Fruit fly (Drosophila melanogaster) whole organism, embryonic: ENCODE results near the gene Sap30.
A peak's percentile ranks its signal among the peaks of the same experiment; 100 is the strongest.

ENCODE experiments used
- Asciz ChIP-seq: fragments of 200-800 bp; sonication (Bioruptor generic); optimal IDR thresholded peaks from 2 replicates; lab custom pipeline; 2017; ENCODE audit warnings: missing biosample characterization, mild to moderate bottlenecking, missing genetic modification characterization, missing genetic modification reagents
- CG10267 ChIP-seq: fragments of 200-800 bp; sonication (Bioruptor generic); optimal IDR thresholded peaks from 2 replicates; lab custom pipeline; 2018; ENCODE audit warnings: missing biosample characterization, mild to moderate bottlenecking, missing genetic modification characterization, moderate library complexity
- CG10462 ChIP-seq: fragments of 200-800 bp; sonication (Bioruptor generic); optimal IDR thresholded peaks from 2 replicates; lab custom pipeline; 2016; ENCODE audit warnings: missing biosample characterization, missing genetic modification characterization
- CG11560 ChIP-seq: fragments of 200-800 bp; sonication (Bioruptor generic); IDR thresholded peaks from 3 replicates; pipeline ENCODE4 v1.3.6; 2022; ENCODE audit warnings: missing biosample characterization, missing genetic modification characterization
- CG11723 ChIP-seq: fragments of 200-800 bp; sonication (Bioruptor generic); optimal IDR thresholded peaks from 2 replicates; lab custom pipeline; 2017; ENCODE audit warnings: missing biosample characterization, mild to moderate bottlenecking, missing genetic modification characterization
- CG13624 ChIP-seq: fragments of 200-800 bp; sonication (Bioruptor generic); optimal IDR thresholded peaks from 2 replicates; lab custom pipeline; 2016; ENCODE audit warnings: missing biosample characterization, missing genetic modification characterization
- CG14441 ChIP-seq: fragments of 200-800 bp; sonication (Bioruptor generic); IDR thresholded peaks from 2 replicates; pipeline ENCODE4 v1.3.6; 2022; ENCODE audit warnings: missing biosample characterization, missing genetic modification characterization
- CG15011 ChIP-seq: fragments of 200-800 bp; sonication (Bioruptor generic); optimal IDR thresholded peaks from 3 replicates; lab custom pipeline; 2018; ENCODE audit warnings: missing biosample characterization, mild to moderate bottlenecking, missing genetic modification characterization
- CG1603 ChIP-seq: fragments of 200-800 bp; sonication (Bioruptor generic); optimal IDR thresholded peaks from 2 replicates; lab custom pipeline; 2019; ENCODE audit warnings: missing biosample characterization, mild to moderate bottlenecking, missing genetic modification characterization, moderate library complexity
- CG16863 ChIP-seq: fragments of 200-800 bp; sonication (Bioruptor generic); optimal IDR thresholded peaks from 3 replicates; lab custom pipeline; 2016; ENCODE audit warnings: missing biosample characterization, missing genetic modification characterization
- CG2199 ChIP-seq: fragments of 200-800 bp; sonication (Bioruptor generic); IDR thresholded peaks from 3 replicates; pipeline ENCODE4 v1.3.6; 2022; ENCODE audit warnings: missing biosample characterization, missing genetic modification characterization
- CG34422 ChIP-seq: fragments of 200-800 bp; sonication (Bioruptor generic); IDR thresholded peaks from 3 replicates; pipeline ENCODE4 v1.3.6; 2022; ENCODE audit warnings: missing biosample characterization, missing genetic modification characterization
- CG6813 ChIP-seq: fragments of 200-800 bp; sonication (Bioruptor generic); optimal IDR thresholded peaks from 2 replicates; lab custom pipeline; 2017; ENCODE audit warnings: missing biosample characterization, missing genetic modification characterization, mild to moderate bottlenecking, moderate library complexity, missing genetic modification reagents
- CG8765 ChIP-seq: fragments of 200-800 bp; sonication (Bioruptor generic); IDR thresholded peaks from 2 replicates; pipeline ENCODE4 v1.3.6; 2022; ENCODE audit warnings: missing biosample characterization, missing genetic modification characterization
- CG9797 ChIP-seq: fragments of 200-800 bp; sonication (Bioruptor generic); optimal IDR thresholded peaks from 3 replicates; lab custom pipeline; 2018; ENCODE audit warnings: missing biosample characterization, mild to moderate bottlenecking, missing genetic modification characterization
- CkIIα-i1 ChIP-seq: fragments of 200-800 bp; sonication (Bioruptor generic); IDR thresholded peaks from 2 replicates; pipeline ENCODE4 v1.3.6; 2022; ENCODE audit warnings: missing biosample characterization, missing genetic modification characterization
- Dek ChIP-seq: fragments of 200-800 bp; sonication (Bioruptor generic); optimal IDR thresholded peaks from 3 replicates; lab custom pipeline; 2019; ENCODE audit warnings: missing biosample characterization, mild to moderate bottlenecking, missing genetic modification characterization, moderate library complexity
- Dip3 ChIP-seq: fragments of 200-800 bp; sonication (Bioruptor generic); optimal IDR thresholded peaks from 3 replicates; lab custom pipeline; 2016; ENCODE audit warnings: missing biosample characterization, missing genetic modification characterization
- Dp ChIP-seq: fragments of 200-800 bp; sonication (Bioruptor generic); optimal IDR thresholded peaks from 2 replicates; lab custom pipeline; 2018; ENCODE audit warnings: missing biosample characterization, mild to moderate bottlenecking, missing genetic modification characterization, moderate library complexity
- E2f2 ChIP-seq: fragments of 200-800 bp; sonication (Bioruptor generic); IDR thresholded peaks from 2 replicates; pipeline ENCODE4 v1.3.6; 2022; ENCODE audit warnings: missing biosample characterization, missing genetic modification characterization
- Fer3 ChIP-seq: fragments of 200-800 bp; sonication (Bioruptor generic); optimal IDR thresholded peaks from 2 replicates; lab custom pipeline; 2018; ENCODE audit warnings: missing biosample characterization, mild to moderate bottlenecking, missing genetic modification characterization, moderate library complexity
- Gug ChIP-seq: fragments of 200-800 bp; sonication (Bioruptor generic); IDR thresholded peaks from 4 replicates; pipeline ENCODE4 v1.3.6; 2022; ENCODE audit warnings: missing biosample characterization, missing genetic modification characterization
- Lpt ChIP-seq: fragments of >200 bp; optimal IDR thresholded peaks from 2 replicates; lab custom pipeline; 2018; ENCODE audit warnings: missing biosample characterization, missing genetic modification characterization
- MBD-R2 ChIP-seq: fragments of 200-800 bp; sonication (Bioruptor generic); IDR thresholded peaks from 2 replicates; pipeline ENCODE4 v1.3.6; 2022; ENCODE audit warnings: missing biosample characterization, missing genetic modification characterization
- MESR4 ChIP-seq: fragments of 200-800 bp; sonication (Bioruptor generic); optimal IDR thresholded peaks from 2 replicates; lab custom pipeline; 2018; ENCODE audit warnings: missing biosample characterization, mild to moderate bottlenecking, missing genetic modification characterization, moderate library complexity
- MTF-1 ChIP-seq: fragments of 200-800 bp; sonication (Bioruptor generic); optimal IDR thresholded peaks from 2 replicates; lab custom pipeline; 2018; ENCODE audit warnings: missing biosample characterization, mild to moderate bottlenecking, missing genetic modification characterization, borderline replicate concordance
- NfI ChIP-seq: fragments of 200-800 bp; sonication (Bioruptor generic); optimal IDR thresholded peaks from 3 replicates; lab custom pipeline; 2018; ENCODE audit warnings: missing biosample characterization, mild to moderate bottlenecking, missing genetic modification characterization, moderate library complexity
- Pdp1 ChIP-seq, 2 experiments: fragments of 200-800 bp; sonication (Bioruptor generic); optimal IDR thresholded peaks; 3 replicates each; lab custom pipeline; 2016; ENCODE audit warnings: missing biosample characterization in 2 of 2, missing genetic modification characterization in 2 of 2, mild to moderate bottlenecking in 1 of 2, moderate library complexity in 1 of 2
- Six4 ChIP-seq: fragments of 200-800 bp; sonication (Bioruptor generic); optimal IDR thresholded peaks from 2 replicates; lab custom pipeline; 2016; ENCODE audit warnings: missing biosample characterization, missing genetic modification characterization
- TFAM ChIP-seq: fragments of 200-800 bp; sonication (Bioruptor generic); optimal IDR thresholded peaks from 2 replicates; lab custom pipeline; 2017; ENCODE audit warnings: missing biosample characterization, missing genetic modification characterization, inconsistent platforms
- Xrp1 ChIP-seq: fragments of 200-800 bp; sonication (Bioruptor generic); IDR thresholded peaks from 2 replicates; pipeline ENCODE4 v1.3.6; 2022; ENCODE audit warnings: missing biosample characterization, missing genetic modification characterization
- bowl ChIP-seq: fragments of 200-800 bp; sonication (Bioruptor generic); IDR thresholded peaks from 2 replicates; pipeline ENCODE4 v1.3.6; 2022; ENCODE audit warnings: missing biosample characterization, missing genetic modification characterization
- bsh ChIP-seq, 2 experiments: fragments of 200-800 bp; sonication (Bioruptor generic); optimal IDR thresholded peaks; 2 replicates each; lab custom pipeline; 2017 to 2018; ENCODE audit warnings: mild to moderate bottlenecking in 2 of 2, missing biosample characterization in 2 of 2, missing genetic modification characterization in 2 of 2, moderate library complexity in 1 of 2
- btn ChIP-seq: fragments of 200-800 bp; sonication (Bioruptor generic); optimal IDR thresholded peaks from 2 replicates; lab custom pipeline; 2016; ENCODE audit warnings: missing biosample characterization, missing genetic modification characterization
- cad ChIP-seq: fragments of >200 bp; optimal IDR thresholded peaks from 2 replicates; lab custom pipeline; 2017; ENCODE audit warnings: missing biosample characterization, missing genetic modification characterization
- caup ChIP-seq: fragments of 200-800 bp; sonication (Bioruptor generic); optimal IDR thresholded peaks from 3 replicates; lab custom pipeline; 2017; ENCODE audit warnings: missing biosample characterization, mild to moderate bottlenecking, missing genetic modification characterization, moderate library complexity; ENCODE audit not compliant: severe bottlenecking
- croc ChIP-seq: fragments of 200-800 bp; sonication (Bioruptor generic); conservative IDR thresholded peaks from 3 replicates; pipeline ENCODE4 v1.3.6; 2022; ENCODE audit warnings: missing biosample characterization, missing genetic modification characterization
- dimm ChIP-seq: fragments of 200-800 bp; sonication (Bioruptor generic); IDR thresholded peaks from 2 replicates; pipeline ENCODE4 v1.3.6; 2022; ENCODE audit warnings: missing biosample characterization, missing genetic modification characterization
- fd96Cb ChIP-seq: fragments of 200-800 bp; sonication (Bioruptor generic); optimal IDR thresholded peaks from 2 replicates; lab custom pipeline; 2018; ENCODE audit warnings: missing biosample characterization, mild to moderate bottlenecking, missing genetic modification characterization, moderate library complexity
- fru ChIP-seq: fragments of >200 bp; optimal IDR thresholded peaks from 2 replicates; lab custom pipeline; 2017
- ftz-f1 ChIP-seq: fragments of 200-800 bp; sonication (Bioruptor generic); optimal IDR thresholded peaks from 2 replicates; lab custom pipeline; 2016; ENCODE audit warnings: missing biosample characterization, missing genetic modification characterization
- fu2 ChIP-seq: fragments of 200-800 bp; sonication (Bioruptor generic); optimal IDR thresholded peaks from 2 replicates; lab custom pipeline; 2016; ENCODE audit warnings: missing biosample characterization, missing genetic modification characterization
- gro ChIP-seq: fragments of 200-800 bp; sonication (Bioruptor generic); optimal IDR thresholded peaks from 2 replicates; lab custom pipeline; 2016; ENCODE audit warnings: missing biosample characterization, missing genetic modification characterization
- h ChIP-seq: fragments of >200 bp; optimal IDR thresholded peaks from 2 replicates; lab custom pipeline; 2017
- ham ChIP-seq: fragments of 200-800 bp; sonication (Bioruptor generic); IDR thresholded peaks from 2 replicates; pipeline ENCODE4 v1.3.6; 2022; ENCODE audit warnings: missing biosample characterization, missing genetic modification characterization
- hkb ChIP-seq, 2 experiments: fragments of 200-800 bp in 1 of 2; fragments of >200 bp in 1 of 2; sonication (Bioruptor generic) in 1 of 2; IDR thresholded peaks in 1 of 2; optimal IDR thresholded peaks in 1 of 2; 2 replicates each; pipeline versions ENCODE4 v1.3.6 to Lab custom; 2017 to 2022; ENCODE audit warnings: missing biosample characterization in 1 of 2, missing genetic modification characterization in 1 of 2
- lab ChIP-seq: fragments of 200-800 bp; sonication (Bioruptor generic); optimal IDR thresholded peaks from 3 replicates; lab custom pipeline; 2017; ENCODE audit warnings: missing biosample characterization, missing genetic modification characterization, mild to moderate bottlenecking, moderate library complexity, missing genetic modification reagents
- nmo ChIP-seq: fragments of 200-800 bp; sonication (Bioruptor generic); optimal IDR thresholded peaks from 2 replicates; lab custom pipeline; 2018; ENCODE audit warnings: missing biosample characterization, mild to moderate bottlenecking, missing genetic modification characterization, moderate library complexity
- otp ChIP-seq: fragments of 200-800 bp; sonication (Bioruptor generic); IDR thresholded peaks from 3 replicates; pipeline ENCODE4, ENCODE4 v1.3.6; 2022; ENCODE audit warnings: missing biosample characterization, missing genetic modification characterization
- seq ChIP-seq: fragments of 200-800 bp; sonication (Bioruptor generic); IDR thresholded peaks from 2 replicates; pipeline ENCODE4 v1.3.6; 2022; ENCODE audit warnings: missing biosample characterization, missing genetic modification characterization
- tll ChIP-seq, 2 experiments: fragments of 200-800 bp in 1 of 2; fragments of >200 bp in 1 of 2; sonication (Bioruptor generic) in 1 of 2; optimal IDR thresholded peaks; 2 replicates each; lab custom pipeline; 2017 to 2019; ENCODE audit warnings: missing biosample characterization in 2 of 2, missing genetic modification characterization in 2 of 2, mild to moderate bottlenecking in 1 of 2, moderate library complexity in 1 of 2

Gene Sap30

dm6 chrX:16781055-16781454 is 6.0 kb upstream of the Sap30 start (continued):
- TF ChIP-seq Dip3 (GFP tag; lab: Kevin White, UChicago) (peak; percentile 41), Xrp1 (GFP tag; lab: Robert Waterston, UW) (no peak), CG16863 (GFP tag; lab: Kevin White, UChicago) (peak; percentile 43), dimm (GFP tag; lab: Robert Waterston, UW) (no peak), fu2 (GFP tag; lab: Kevin White, UChicago) (peak; percentile 17), Six4 (GFP tag; lab: Kevin White, UChicago) (no peak), fd96Cb (tag; lab: Kevin White, UChicago) (no peak), CG1603 (tag; lab: Kevin White, UChicago) (peak; percentile 16), bowl (GFP tag; lab: Robert Waterston, UW) (no peak), MBD-R2 (no peak), CG10462 (GFP tag; lab: Kevin White, UChicago) (no peak), Gug (GFP tag; lab: Robert Waterston, UW) (no peak), E2f2 (no peak), CG11723 (GFP tag; lab: Kevin White, UChicago) (no peak), btn (GFP tag; lab: Kevin White, UChicago) (no peak), gro (peak; percentile 65), Asciz (GFP tag; lab: Kevin White, UChicago) (no peak), ham (GFP tag; lab: Robert Waterston, UW) (no peak), tll (GFP tag; optimal IDR thresholded peaks at IDR 0.05; lab: Kevin White, UChicago) (no peak), CG15011 (GFP tag; lab: Kevin White, UChicago) (no peak), otp (GFP tag; lab: Robert Waterston, UW) (0 out of 3 replicates have a peak, but pooled peaks have one; percentile 33), Lpt (GFP tag; lab: Kevin White, UChicago) (no peak), CG13624 (GFP tag; lab: Kevin White, UChicago) (peak; percentile 46), CG11560 (0 out of 3 replicates have a peak, but pooled peaks have one; percentile 17), hkb (optimal IDR thresholded peaks at IDR 0.05; lab: Kevin White, UChicago) (no peak), hkb (GFP tag; IDR thresholded peaks at IDR 0.05; lab: Robert Waterston, UW) (peak; percentile 27; the same call in 1 of the 2 replicates), CG34422 (GFP tag; lab: Robert Waterston, UW) (peak; percentile 40; the same call in 1 of the 3 replicates), seq (GFP tag; lab: Robert Waterston, UW) (peak; percentile 27; the same call in 1 of the 2 replicates), cad (GFP tag; lab: Kevin White, UChicago) (no peak), TFAM (GFP tag; lab: Kevin White, UChicago) (no peak), CG14441 (GFP tag; lab: Robert Waterston, UW) (0 out of 2 replicates have a peak, but pooled peaks have one; percentile 8), CG6813 (no peak), CkIIα-i1 (GFP tag; lab: Robert Waterston, UW) (no peak), CG9797 (no peak), CG10267 (no peak), Dek (tag; lab: Kevin White, UChicago) (no peak), Pdp1 (GFP tag; optimal IDR thresholded peaks at IDR 0.05; lab: Kevin White, UChicago) (peak; percentile 11 to 62), nmo (GFP tag; lab: Kevin White, UChicago) (no peak), NfI (GFP tag; lab: Kevin White, UChicago) (no peak), ftz-f1 (GFP tag; lab: Kevin White, UChicago) (no peak), lab (GFP tag; lab: Kevin White, UChicago) (peak; percentile 58), MTF-1 (GFP tag; lab: Kevin White, UChicago) (no peak), CG8765 (GFP tag; lab: Robert Waterston, UW) (no peak), bsh (GFP tag; optimal IDR thresholded peaks at IDR 0.05; lab: Kevin White, UChicago) (no peak), croc (GFP tag; lab: Robert Waterston, UW) (no peak), h (lab: Kevin White, UChicago) (no peak), CG2199 (GFP tag; lab: Robert Waterston, UW) (no peak), Fer3 (tag; lab: Kevin White, UChicago) (peak; percentile 19), Dp (GFP tag; lab: Kevin White, UChicago) (no peak), MESR4 (no peak), caup (peak; percentile 34), fru (lab: Kevin White, UChicago) (no peak)
